Worm (Caenorhabditis elegans) whole organism, L1 larva: ENCODE data around the gene let-92.

Source experiments
- aly-2 ChIP-seq: fragments of 150-350 bp; optimal IDR thresholded peaks from 2 replicates; lab custom pipeline; 2014; ENCODE audit warnings: missing biosample characterization, missing genetic modification characterization
- ama-1 ChIP-seq: fragments of 150-350 bp; optimal IDR thresholded peaks from 2 replicates; lab custom pipeline; 2014
- ceh-82 ChIP-seq, 3 experiments: fragments of 150-350 bp in 1 of 3; sonication (generic microtip) in 2 of 3; optimal IDR thresholded peaks; 2 replicates each; lab custom pipeline; 2014 to 2017; ENCODE audit warnings: missing biosample characterization in 3 of 3, missing genetic modification characterization in 3 of 3
- lin-39 ChIP-seq: fragments of 150-350 bp; optimal IDR thresholded peaks from 2 replicates; lab custom pipeline; 2014; ENCODE audit warnings: missing biosample characterization, missing genetic modification reagents, missing genetic modification characterization
- snpc-4 ChIP-seq: fragments of 150-350 bp; optimal IDR thresholded peaks from 2 replicates; lab custom pipeline; 2014; ENCODE audit warnings: missing biosample characterization, missing genetic modification characterization
- unc-86 ChIP-seq: sonication (generic microtip); optimal IDR thresholded peaks from 2 replicates; lab custom pipeline; 2016; ENCODE audit warnings: missing genetic modification characterization, missing compliant biosample characterization

- TF ChIP-seq unc-86 (tag; lab: Kevin White, UChicago): no peak
- no peak for TF ChIP-seq lin-39 (tag; lab: Kevin White, UChicago)
- TF ChIP-seq snpc-4: no peak
- no peak for TF ChIP-seq ama-1 (lab: Kevin White, UChicago)
- TF ChIP-seq aly-2 (tag; lab: Kevin White, UChicago): no peak
- no peak for TF ChIP-seq ceh-82 (tag; optimal IDR thresholded peaks at IDR 0.05; lab: Kevin White, UChicago)
Measured at ce11 chrIV:11897710-11898109, 39.5 kb downstream of the let-92 start.
